Fruit fly (Drosophila melanogaster): Measurements from ENCODE around the gene CG7573.

CG7573 gene

dm6 chr3L:11336094-11336756, 24.7 kb downstream of the CG7573 start (continued):
- TF ChIP-seq CG14860 (GFP tag; IDR thresholded peaks at IDR 0.05; ENCODE audit: partially characterized antibody) = no peak
- TF ChIP-seq CTCF (GFP tag; optimal IDR thresholded peaks at IDR 0.05) = no peak
- peak; percentile 33 for TF ChIP-seq CG2120 (GFP tag; optimal IDR thresholded peaks at IDR 0.05)
- TF ChIP-seq slbo (GFP tag; IDR thresholded peaks at IDR 0.05) = peak; percentile 48
- no peak for TF ChIP-seq cad (GFP tag; optimal IDR thresholded peaks at IDR 0.05)
- TF ChIP-seq Eip74EF (GFP tag; optimal IDR thresholded peaks at IDR 0.05) = peak in 1 of 2 experiments; percentile 44
- no peak for TF ChIP-seq Adf1 (GFP tag; IDR thresholded peaks at IDR 0.05)
- TF ChIP-seq bowl (GFP tag; IDR thresholded peaks at IDR 0.05) = no peak
- no peak for TF ChIP-seq CG4282 (GFP tag; optimal IDR thresholded peaks at IDR 0.05)
- TF ChIP-seq Scr (GFP tag; IDR thresholded peaks at IDR 0.05; ENCODE audit: partially characterized antibody) = no peak
- TF ChIP-seq Dll (GFP tag; IDR thresholded peaks at IDR 0.05; ENCODE audit: partially characterized antibody) = no peak
- TF ChIP-seq Opbp (GFP tag; IDR thresholded peaks at IDR 0.05; ENCODE audit: partially characterized antibody) = no peak
- no peak for TF ChIP-seq CG2199 (GFP tag; IDR thresholded peaks at IDR 0.05)
- peak; percentile 38 for TF ChIP-seq lab (GFP tag; optimal IDR thresholded peaks at IDR 0.05)
- TF ChIP-seq CG7928 (GFP tag; optimal IDR thresholded peaks at IDR 0.05) = no peak
- TF ChIP-seq kni (GFP tag; optimal IDR thresholded peaks at IDR 0.05) = no peak
- TF ChIP-seq CG10543 (GFP tag; optimal IDR thresholded peaks at IDR 0.05) = no peak
- no peak for TF ChIP-seq trem (tag; optimal IDR thresholded peaks at IDR 0.05)
- TF ChIP-seq Gsc (GFP tag; IDR thresholded peaks at IDR 0.05) = 0 out of 2 replicates have a peak, but pooled peaks have one; percentile 26
- TF ChIP-seq Hr3 (GFP tag; optimal IDR thresholded peaks at IDR 0.05) = peak; percentile 44
- no peak for TF ChIP-seq mam (GFP tag; optimal IDR thresholded peaks at IDR 0.05)
- 0 out of 3 replicates have a peak, but pooled peaks have one; percentile 24 for TF ChIP-seq H15 (GFP tag; IDR thresholded peaks at IDR 0.05)
- TF ChIP-seq CG12769 (tag; optimal IDR thresholded peaks at IDR 0.05) = no peak
- no peak for TF ChIP-seq CG8478 (optimal IDR thresholded peaks at IDR 0.05)
- no peak for TF ChIP-seq CG17802 (tag; optimal IDR thresholded peaks at IDR 0.05)
- no peak for TF ChIP-seq CG10565 (GFP tag; optimal IDR thresholded peaks at IDR 0.05)
- TF ChIP-seq CG6689 (GFP tag; IDR thresholded peaks at IDR 0.05) = peak; percentile 54
- no peak for TF ChIP-seq knrl (GFP tag; IDR thresholded peaks at IDR 0.05; ENCODE audit: partially characterized antibody)
- TF ChIP-seq HLH54F (GFP tag; optimal IDR thresholded peaks at IDR 0.05) = no peak
- no peak for TF ChIP-seq pfk (GFP tag; optimal IDR thresholded peaks at IDR 0.05)
- TF ChIP-seq CG3847 (GFP tag; IDR thresholded peaks at IDR 0.05) = no peak
- TF ChIP-seq tio (GFP tag; optimal IDR thresholded peaks at IDR 0.05) = peak; percentile 54
- no peak for TF ChIP-seq CG13296 (GFP tag; optimal IDR thresholded peaks at IDR 0.05)
- no peak for TF ChIP-seq Aef1 (GFP tag; IDR thresholded peaks at IDR 0.05)
- TF ChIP-seq CG13424 (tag; optimal IDR thresholded peaks at IDR 0.05) = peak; percentile 49
- TF ChIP-seq sc (optimal IDR thresholded peaks at IDR 0.05) = no peak
- peak; percentile 48 for TF ChIP-seq sc (GFP tag; optimal IDR thresholded peaks at IDR 0.05)
- TF ChIP-seq zfh1 (GFP tag; IDR thresholded peaks at IDR 0.05) = peak; percentile 8; the same call in 2 of the 3 replicates
- TF ChIP-seq jigr1 (GFP tag; IDR thresholded peaks at IDR 0.05) = no peak
- TF ChIP-seq ttk (GFP tag; IDR thresholded peaks at IDR 0.05) = 0 out of 2 replicates have a peak, but pooled peaks have one; percentile 6
- no peak for TF ChIP-seq CG7372 (GFP tag; IDR thresholded peaks at IDR 0.05)
- peak; percentile 38 for TF ChIP-seq Chrac-16 (GFP tag; optimal IDR thresholded peaks at IDR 0.05)
- peak; percentile 53 for TF ChIP-seq az2 (GFP tag; optimal IDR thresholded peaks at IDR 0.05)
- no peak for TF ChIP-seq nau (GFP tag; optimal IDR thresholded peaks at IDR 0.05)
- no peak for TF ChIP-seq z (GFP tag; IDR thresholded peaks at IDR 0.05)
- no peak for TF ChIP-seq CG17612 (GFP tag; IDR thresholded peaks at IDR 0.05)
- TF ChIP-seq en (GFP tag; optimal IDR thresholded peaks at IDR 0.05) = no peak
- TF ChIP-seq Gug (GFP tag; IDR thresholded peaks at IDR 0.05) = peak; percentile 26; the same call in 1 of the 4 replicates
- TF ChIP-seq CG6175 (GFP tag; IDR thresholded peaks at IDR 0.05) = no peak
- peak in 1 of 2 experiments; percentile 8 for TF ChIP-seq dpn (GFP tag; optimal IDR thresholded peaks at IDR 0.05)
- TF ChIP-seq rib (GFP tag; IDR thresholded peaks at IDR 0.05) = no peak

Measured in whole organism, embryonic.